Fruit fly (Drosophila melanogaster): Measurements from ENCODE around the gene CG34125.

- TF ChIP-seq psq (optimal IDR thresholded peaks at IDR 0.05) (no peak), usp (GFP tag; optimal IDR thresholded peaks at IDR 0.05) (no peak), CG8478 (optimal IDR thresholded peaks at IDR 0.05) (no peak), pan (optimal IDR thresholded peaks at IDR 0.05) (no peak), Dll (optimal IDR thresholded peaks at IDR 0.05) (no peak)
Observed at dm6 chr2L:4968767-4969166, 3.3 kb downstream of the CG34125 start, which contains the start of the genes Scox and Polr1C.
